Fruit fly (Drosophila melanogaster): Measurements from ENCODE around the gene ERp44.

Gene ERp44

DNA sequence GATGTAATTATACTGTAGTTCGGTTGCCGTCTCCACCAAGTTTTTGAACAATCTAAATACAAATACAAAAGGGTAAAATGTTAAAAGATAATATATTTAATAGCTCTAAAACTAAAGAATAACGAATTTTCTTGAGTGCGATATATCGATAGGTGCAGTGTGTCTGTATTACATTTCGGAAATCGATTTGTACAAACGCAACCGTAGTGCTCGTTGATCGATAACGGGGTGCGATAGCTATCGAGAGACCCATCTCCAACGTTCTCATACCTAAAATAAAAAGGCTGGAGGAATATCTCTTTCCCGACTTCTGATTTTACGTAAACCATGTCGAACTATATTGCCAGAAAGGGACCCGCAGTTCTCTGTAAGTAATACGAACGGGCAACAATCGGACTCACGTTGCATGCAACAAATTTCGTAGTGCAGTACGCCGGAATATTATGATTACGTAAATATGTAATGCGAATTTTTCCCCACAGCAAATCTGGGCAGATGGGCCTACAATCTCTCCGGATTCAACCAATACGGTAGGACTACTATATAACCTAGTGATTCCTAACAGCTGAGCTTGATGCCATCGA lies 11.3 kb downstream of the ERp44 start, which contains the start of gene UQCR-14 (continued):
- TF ChIP-seq vnd (GFP tag; IDR thresholded peaks at IDR 0.05; ENCODE audit: partially characterized antibody) (peak; percentile 96), Asciz (GFP tag; optimal IDR thresholded peaks at IDR 0.05) (no peak), Neu2 (GFP tag; optimal IDR thresholded peaks at IDR 0.05; ENCODE audit: borderline replicate concordance) (no peak), ranshi (GFP tag; IDR thresholded peaks at IDR 0.05) (0 out of 2 replicates have a peak, but pooled peaks have one; percentile 27), Ada2b (GFP tag; IDR thresholded peaks at IDR 0.05) (no peak), CG1647 (GFP tag; optimal IDR thresholded peaks at IDR 0.05) (no peak), ap (GFP tag; IDR thresholded peaks at IDR 0.05) (no peak), Ets97D (GFP tag; optimal IDR thresholded peaks at IDR 0.05) (peak; percentile 86), ase (GFP tag; IDR thresholded peaks at IDR 0.05) (0 out of 3 replicates have a peak, but pooled peaks have one; percentile 27), bsh (GFP tag; optimal IDR thresholded peaks at IDR 0.05) (no peak), Dll (GFP tag; IDR thresholded peaks at IDR 0.05; ENCODE audit: partially characterized antibody) (peak; percentile 94), CG14050 (GFP tag; IDR thresholded peaks at IDR 0.05) (no peak), Drgx (GFP tag; IDR thresholded peaks at IDR 0.05) (no peak), CG1024 (GFP tag; IDR thresholded peaks at IDR 0.05) (no peak), CG17359 (tag; optimal IDR thresholded peaks at IDR 0.05) (no peak), CG4404 (GFP tag; IDR thresholded peaks at IDR 0.05) (no peak), Oli (tag; optimal IDR thresholded peaks at IDR 0.05) (no peak), ewg (GFP tag; optimal IDR thresholded peaks at IDR 0.05) (peak; percentile 6), jing (GFP tag; optimal IDR thresholded peaks at IDR 0.05) (no peak), CG17829 (tag; optimal IDR thresholded peaks at IDR 0.05) (peak; percentile 61), CG34224 (GFP tag; IDR thresholded peaks at IDR 0.05; ENCODE audit: partially characterized antibody) (peak; percentile 99), CG12104 (GFP tag; optimal IDR thresholded peaks at IDR 0.05) (no peak), ato (GFP tag; IDR thresholded peaks at IDR 0.05; ENCODE audit: partially characterized antibody) (peak; percentile 96), CG7357 (GFP tag; IDR thresholded peaks at IDR 0.05) (no peak), CG30431 (GFP tag; optimal IDR thresholded peaks at IDR 0.05) (no peak), Usf (GFP tag; optimal IDR thresholded peaks at IDR 0.05) (no peak), CG11085 (GFP tag; IDR thresholded peaks at IDR 0.05) (no peak), CG15073 (GFP tag; optimal IDR thresholded peaks at IDR 0.05) (no peak), Chrac-16 (GFP tag; optimal IDR thresholded peaks at IDR 0.05) (peak; percentile 9), emc (GFP tag; optimal IDR thresholded peaks at IDR 0.05) (no peak), sob (GFP tag; IDR thresholded peaks at IDR 0.05) (peak; percentile 33; the same call in 1 of the 2 replicates), CG9817 (tag; optimal IDR thresholded peaks at IDR 0.05) (no peak), Dref (GFP tag; IDR thresholded peaks at IDR 0.05) (peak; percentile 99), CG10565 (GFP tag; optimal IDR thresholded peaks at IDR 0.05) (no peak), CG9876 (GFP tag; optimal IDR thresholded peaks at IDR 0.05) (no peak), Abd-B (GFP tag; optimal IDR thresholded peaks at IDR 0.05) (no peak), CG14965 (GFP tag; optimal IDR thresholded peaks at IDR 0.05; ENCODE audit: borderline replicate concordance) (no peak), CG5180 (GFP tag; optimal IDR thresholded peaks at IDR 0.05) (no peak), jigr1 (GFP tag; IDR thresholded peaks at IDR 0.05) (no peak), CG13624 (GFP tag; optimal IDR thresholded peaks at IDR 0.05) (no peak), bigmax (GFP tag; optimal IDR thresholded peaks at IDR 0.05) (no peak), Eip74EF (GFP tag; optimal IDR thresholded peaks at IDR 0.05) (no peak), CG14441 (GFP tag; IDR thresholded peaks at IDR 0.05) (no peak), amos (GFP tag; IDR thresholded peaks at IDR 0.05; ENCODE audit: partially characterized antibody) (peak; percentile 99), CG9215 (GFP tag; IDR thresholded peaks at IDR 0.05) (no peak), CG12155 (GFP tag; optimal IDR thresholded peaks at IDR 0.05) (peak; percentile 6), tap (tag; optimal IDR thresholded peaks at IDR 0.05) (no peak), kay (GFP tag; optimal IDR thresholded peaks at IDR 0.05) (no peak), dan (GFP tag; IDR thresholded peaks at IDR 0.05) (no peak), Nf-YC (tag; optimal IDR thresholded peaks at IDR 0.05) (peak; percentile 44)

All from whole organism, embryonic.